Fruit fly (Drosophila melanogaster) whole organism, wandering third instar larva: ENCODE data around the gene CG14618.

Experiments used
- Jra ChIP-seq: sonication (Bioruptor generic); optimal IDR thresholded peaks from 2 replicates; lab custom pipeline; 2016; ENCODE audit warnings: missing biosample characterization, missing genetic modification characterization
- N ChIP-seq: fragments of >200 bp; optimal IDR thresholded peaks from 2 replicates; lab custom pipeline; 2018; ENCODE audit warnings: missing biosample characterization, missing external identifiers, missing genetic modification characterization
- pan ChIP-seq: fragments of >200 bp; optimal IDR thresholded peaks from 2 replicates; lab custom pipeline; 2017
- woc ChIP-seq: sonication (Bioruptor generic); optimal IDR thresholded peaks from 2 replicates; lab custom pipeline; 2016; ENCODE audit warnings: missing biosample characterization, mild to moderate bottlenecking, missing genetic modification characterization

DNA sequence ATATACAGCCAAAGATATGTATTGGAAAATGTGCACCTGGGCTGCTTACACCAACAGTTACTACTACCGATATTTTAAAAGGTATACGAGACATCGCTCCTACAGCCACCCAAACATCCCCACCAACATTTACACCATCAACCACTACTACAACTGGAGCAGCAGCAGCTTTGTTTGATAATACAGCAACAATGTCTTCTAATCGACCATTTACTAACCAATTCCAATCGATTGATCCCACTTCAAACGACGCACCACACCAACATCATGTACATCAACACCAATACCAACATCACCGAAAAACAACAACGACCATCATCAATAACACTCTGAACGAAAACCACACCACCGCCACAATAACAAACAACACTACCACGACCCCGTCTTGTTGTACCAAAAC is 28.7 kb downstream of the CG14618 start:
- TF ChIP-seq pan (lab: Kevin White, UChicago) (no peak), woc (GFP tag; lab: Kevin White, UChicago) (no peak), N (no peak), Jra (GFP tag; lab: Kevin White, UChicago) (no peak)
